Fruit fly (Drosophila melanogaster) ovary, adult (tissue): ENCODE measurements around the gene Ythdc1.

Source experiments
- CG17801 ChIP-seq: fragments of 200-800 bp; optimal IDR thresholded peaks from 2 replicates; lab custom pipeline; 2019; ENCODE audit warnings: missing biosample characterization, mild to moderate bottlenecking, missing genetic modification characterization, moderate library complexity; ENCODE audit not compliant: partially characterized antibody

Gene Ythdc1

dm6 chr3L:3393951-3394834, 20.2 kb upstream of the Ythdc1 start:
- no peak for TF ChIP-seq CG17801

- TF ChIP-seq CG17801, result no peak
These were observed 17.9 kb upstream of the Ythdc1 start for dm6 chr3L:3391871-3392270.

- no peak for TF ChIP-seq CG17801
These were observed 16.6 kb upstream of the Ythdc1 start for dm6 chr3L:3390525-3390924.

dm6 chr3L:3389666-3390059, 15.7 kb upstream of the Ythdc1 start:
- TF ChIP-seq CG17801, result no peak

dm6 chr3L:3388708-3389665, 15.0 kb upstream of the Ythdc1 start:
- TF ChIP-seq CG17801, result no peak

- TF ChIP-seq CG17801, result no peak
These were observed 13.6 kb upstream of the Ythdc1 start for dm6 chr3L:3387619-3388018.

dm6 chr3L:3386730-3387129, 12.8 kb upstream of the Ythdc1 start:
- TF ChIP-seq CG17801, result no peak

- no peak for TF ChIP-seq CG17801
These were observed 11.4 kb upstream of the Ythdc1 start for dm6 chr3L:3385437-3385802.

dm6 chr3L:3384596-3385436, 10.8 kb upstream of the Ythdc1 start:
- no peak for TF ChIP-seq CG17801

- TF ChIP-seq CG17801, result no peak
These were observed 10.1 kb upstream of the Ythdc1 start for dm6 chr3L:3383965-3384595.

- TF ChIP-seq CG17801, result no peak
These were observed 8.5 kb upstream of the Ythdc1 start for dm6 chr3L:3382489-3382879.

dm6 chr3L:3381869-3382488, 8.0 kb upstream of the Ythdc1 start:
- TF ChIP-seq CG17801, result no peak

- no peak for TF ChIP-seq CG17801
These were observed 6.5 kb upstream of the Ythdc1 start for dm6 chr3L:3380225-3381043.

- peak; percentile 59 for TF ChIP-seq CG17801
These were observed 4.0 kb upstream of the Ythdc1 start, which contains the start of gene Ids for dm6 chr3L:3377965-3378292. Gene Ids, plus strand, starts transcription at chr3L:3378268.
